Fruit fly (Drosophila melanogaster) whole organism, embryonic: Measurements from ENCODE around the gene Cad99C.

Experiments used
- CG10565 ChIP-seq: fragments of 200-800 bp; sonication (Bioruptor generic); optimal IDR thresholded peaks from 3 replicates; lab custom pipeline; 2016; ENCODE audit warnings: missing biosample characterization, mild to moderate bottlenecking, missing genetic modification characterization
- CG14860 ChIP-seq: fragments of 200-800 bp; sonication (Bioruptor generic); IDR thresholded peaks from 3 replicates; pipeline ENCODE4 v1.3.6; 2022; ENCODE audit warnings: missing biosample characterization, missing genetic modification characterization; ENCODE audit not compliant: partially characterized antibody
- CG1647 ChIP-seq: fragments of 200-800 bp; sonication (Bioruptor generic); optimal IDR thresholded peaks from 3 replicates; lab custom pipeline; 2016; ENCODE audit warnings: missing biosample characterization, missing genetic modification characterization
- CG2129 ChIP-seq: fragments of 200-800 bp; sonication (Bioruptor generic); IDR thresholded peaks from 2 replicates; pipeline ENCODE4 v1.3.6; 2022; ENCODE audit warnings: missing biosample characterization, missing genetic modification characterization; ENCODE audit not compliant: partially characterized antibody
- CG31441 ChIP-seq: fragments of 200-800 bp; sonication (Bioruptor generic); IDR thresholded peaks from 2 replicates; pipeline ENCODE4 v1.3.6; 2022; ENCODE audit warnings: missing biosample characterization, missing genetic modification characterization
- CG32532 ChIP-seq: fragments of 200-800 bp; sonication (Bioruptor generic); IDR thresholded peaks from 2 replicates; pipeline ENCODE4 v1.3.6; 2022; ENCODE audit warnings: missing biosample characterization, missing genetic modification characterization
- CG4617 ChIP-seq: fragments of 200-800 bp; sonication (Bioruptor generic); optimal IDR thresholded peaks from 3 replicates; lab custom pipeline; 2016; ENCODE audit warnings: missing biosample characterization, missing genetic modification characterization, borderline replicate concordance
- CG7372 ChIP-seq: fragments of 200-800 bp; sonication (Bioruptor generic); IDR thresholded peaks from 2 replicates; pipeline ENCODE4 v1.3.6; 2022; ENCODE audit warnings: missing biosample characterization, missing genetic modification characterization
- CG8089 ChIP-seq: fragments of 200-800 bp; sonication (Bioruptor generic); optimal IDR thresholded peaks from 3 replicates; lab custom pipeline; 2016; ENCODE audit warnings: missing biosample characterization, missing genetic modification characterization
- CG9215 ChIP-seq: fragments of 200-800 bp; sonication (Bioruptor generic); IDR thresholded peaks from 2 replicates; pipeline ENCODE4 v1.3.6; 2022; ENCODE audit warnings: missing biosample characterization, missing genetic modification characterization
- CG9609 ChIP-seq: fragments of 200-800 bp; sonication (Bioruptor generic); optimal IDR thresholded peaks from 3 replicates; lab custom pipeline; 2016; ENCODE audit warnings: missing biosample characterization, missing genetic modification characterization
- CG9797 ChIP-seq: fragments of 200-800 bp; sonication (Bioruptor generic); optimal IDR thresholded peaks from 3 replicates; lab custom pipeline; 2018; ENCODE audit warnings: missing biosample characterization, mild to moderate bottlenecking, missing genetic modification characterization
- Camta ChIP-seq: fragments of 200-800 bp; sonication (Bioruptor generic); optimal IDR thresholded peaks from 2 replicates; lab custom pipeline; 2016; ENCODE audit warnings: missing biosample characterization, missing genetic modification characterization
- D19A ChIP-seq: fragments of 200-800 bp; optimal IDR thresholded peaks from 3 replicates; lab custom pipeline; 2019; ENCODE audit warnings: missing biosample characterization, mild to moderate bottlenecking, missing genetic modification characterization, moderate library complexity
- Dad ChIP-seq: fragments of 200-800 bp; sonication (Bioruptor generic); optimal IDR thresholded peaks from 3 replicates; lab custom pipeline; 2016; ENCODE audit warnings: missing biosample characterization, missing genetic modification characterization
- Dbx ChIP-seq: fragments of 200-800 bp; sonication (Bioruptor generic); IDR thresholded peaks from 3 replicates; pipeline ENCODE4 v1.3.6; 2022; ENCODE audit warnings: missing biosample characterization, missing genetic modification characterization
- Ets97D ChIP-seq: fragments of 200-800 bp; sonication (Bioruptor generic); optimal IDR thresholded peaks from 3 replicates; lab custom pipeline; 2016; ENCODE audit warnings: missing biosample characterization, missing genetic modification characterization
- Hmx ChIP-seq: fragments of 200-800 bp; sonication (Bioruptor generic); optimal IDR thresholded peaks from 2 replicates; lab custom pipeline; 2016; ENCODE audit warnings: missing biosample characterization, missing genetic modification characterization
- Hsf ChIP-seq: fragments of 200-800 bp; sonication (Bioruptor generic); optimal IDR thresholded peaks from 3 replicates; lab custom pipeline; 2016; ENCODE audit warnings: missing biosample characterization, missing genetic modification characterization
- Jarid2 ChIP-seq: fragments of 200-800 bp; sonication (Bioruptor generic); optimal IDR thresholded peaks from 3 replicates; lab custom pipeline; 2017; ENCODE audit warnings: mild to moderate bottlenecking, missing biosample characterization, missing genetic modification reagents, missing genetic modification characterization
- Max ChIP-seq: fragments of 200-800 bp; sonication (Bioruptor generic); optimal IDR thresholded peaks from 2 replicates; lab custom pipeline; 2016; ENCODE audit warnings: missing biosample characterization, mild to moderate bottlenecking, missing genetic modification characterization
- Med ChIP-seq: fragments of 200-800 bp; sonication (Bioruptor generic); peaks from one replicate; lab custom pipeline; 2016; ENCODE audit warnings: missing biosample characterization, missing genetic modification characterization, mild to moderate bottlenecking, inconsistent platforms, moderate library complexity
- Mrtf ChIP-seq: fragments of 200-800 bp; sonication (Bioruptor generic); IDR thresholded peaks from 3 replicates; pipeline ENCODE4 v1.3.6; 2022; ENCODE audit warnings: missing biosample characterization, missing genetic modification characterization
- Optix ChIP-seq: fragments of 200-800 bp; sonication (Bioruptor generic); IDR thresholded peaks from 3 replicates; pipeline ENCODE4 v1.3.6; 2022; ENCODE audit warnings: missing biosample characterization, missing genetic modification characterization
- Sin3A ChIP-seq: fragments of >200 bp; optimal IDR thresholded peaks from 2 replicates; lab custom pipeline; 2018
- croc ChIP-seq: fragments of 200-800 bp; sonication (Bioruptor generic); conservative IDR thresholded peaks from 3 replicates; pipeline ENCODE4 v1.3.6; 2022; ENCODE audit warnings: missing biosample characterization, missing genetic modification characterization
- crp ChIP-seq, 2 experiments: fragments of 200-800 bp; sonication (Bioruptor generic); optimal IDR thresholded peaks; 2 replicates in 1 of 2; 3 replicates in 1 of 2; lab custom pipeline; 2017; ENCODE audit warnings: missing biosample characterization in 2 of 2, missing genetic modification characterization in 2 of 2, mild to moderate bottlenecking in 1 of 2, moderate library complexity in 1 of 2
- dmrt11E ChIP-seq: fragments of 200-800 bp; sonication (Bioruptor generic); optimal IDR thresholded peaks from 3 replicates; lab custom pipeline; 2018; ENCODE audit warnings: missing biosample characterization, mild to moderate bottlenecking, missing genetic modification characterization, moderate library complexity
- eve ChIP-seq, 2 experiments: fragments of >200 bp; optimal IDR thresholded peaks; 2 replicates each; lab custom pipeline; 2017; ENCODE audit warnings: missing biosample characterization in 2 of 2, missing genetic modification characterization in 2 of 2
- ftz-f1 ChIP-seq: fragments of 200-800 bp; sonication (Bioruptor generic); optimal IDR thresholded peaks from 2 replicates; lab custom pipeline; 2016; ENCODE audit warnings: missing biosample characterization, missing genetic modification characterization
- fu2 ChIP-seq: fragments of 200-800 bp; sonication (Bioruptor generic); optimal IDR thresholded peaks from 2 replicates; lab custom pipeline; 2016; ENCODE audit warnings: missing biosample characterization, missing genetic modification characterization
- hbn ChIP-seq: fragments of 200-800 bp; sonication (Bioruptor generic); IDR thresholded peaks from 2 replicates; pipeline ENCODE4 v1.3.6; 2022; ENCODE audit warnings: missing biosample characterization, missing genetic modification characterization; ENCODE audit not compliant: partially characterized antibody
- ind ChIP-seq: fragments of 200-800 bp; sonication (Bioruptor generic); optimal IDR thresholded peaks from 3 replicates; lab custom pipeline; 2016; ENCODE audit warnings: missing biosample characterization, missing genetic modification characterization
- jing ChIP-seq: fragments of 200-800 bp; sonication (Bioruptor generic); optimal IDR thresholded peaks from 2 replicates; lab custom pipeline; 2018; ENCODE audit warnings: missing biosample characterization, mild to moderate bottlenecking, missing genetic modification characterization
- jumu ChIP-seq: fragments of 200-800 bp; sonication (Bioruptor generic); optimal IDR thresholded peaks from 3 replicates; lab custom pipeline; 2016; ENCODE audit warnings: missing biosample characterization, missing genetic modification characterization
- ken ChIP-seq: fragments of 200-800 bp; sonication (Bioruptor generic); IDR thresholded peaks from 3 replicates; pipeline ENCODE4 v1.3.6; 2022; ENCODE audit warnings: missing biosample characterization, missing genetic modification characterization
- lmd ChIP-seq: fragments of 200-800 bp; sonication (Bioruptor generic); IDR thresholded peaks from 2 replicates; pipeline ENCODE4 v1.3.6; 2022; ENCODE audit warnings: missing biosample characterization, missing genetic modification characterization
- lov ChIP-seq, 2 experiments: fragments of 200-800 bp in 1 of 2; fragments of >200 bp in 1 of 2; sonication (Bioruptor generic) in 1 of 2; IDR thresholded peaks in 1 of 2; optimal IDR thresholded peaks in 1 of 2; 2 replicates in 1 of 2; 3 replicates in 1 of 2; pipeline versions ENCODE4 v1.3.6 to Lab custom; 2017 to 2022; ENCODE audit warnings: missing biosample characterization in 1 of 2, missing genetic modification characterization in 1 of 2
- pzg ChIP-seq: fragments of 200-800 bp; sonication (Bioruptor generic); optimal IDR thresholded peaks from 3 replicates; lab custom pipeline; 2018; ENCODE audit warnings: missing biosample characterization, mild to moderate bottlenecking, missing genetic modification characterization, moderate library complexity
- ranshi ChIP-seq: fragments of 200-800 bp; sonication (Bioruptor generic); IDR thresholded peaks from 2 replicates; pipeline ENCODE4 v1.3.6; 2022; ENCODE audit warnings: missing biosample characterization, missing genetic modification characterization
- ro ChIP-seq: fragments of 200-800 bp; sonication (Bioruptor generic); IDR thresholded peaks from 2 replicates; pipeline ENCODE4 v1.3.6; 2022; ENCODE audit warnings: missing biosample characterization, missing genetic modification characterization
- schlank ChIP-seq: fragments of 200-800 bp; sonication (Bioruptor generic); optimal IDR thresholded peaks from 2 replicates; lab custom pipeline; 2018; ENCODE audit warnings: missing biosample characterization, mild to moderate bottlenecking, missing genetic modification characterization
- stc ChIP-seq: fragments of 200-800 bp; sonication (Bioruptor generic); IDR thresholded peaks from 2 replicates; pipeline ENCODE4 v1.3.6; 2022; ENCODE audit warnings: missing biosample characterization, missing genetic modification characterization
- wdn ChIP-seq: fragments of 200-800 bp; sonication (Bioruptor generic); IDR thresholded peaks from 2 replicates; pipeline ENCODE4 v1.3.6; 2022; ENCODE audit warnings: missing biosample characterization, missing genetic modification characterization

Gene Cad99C

DNA sequence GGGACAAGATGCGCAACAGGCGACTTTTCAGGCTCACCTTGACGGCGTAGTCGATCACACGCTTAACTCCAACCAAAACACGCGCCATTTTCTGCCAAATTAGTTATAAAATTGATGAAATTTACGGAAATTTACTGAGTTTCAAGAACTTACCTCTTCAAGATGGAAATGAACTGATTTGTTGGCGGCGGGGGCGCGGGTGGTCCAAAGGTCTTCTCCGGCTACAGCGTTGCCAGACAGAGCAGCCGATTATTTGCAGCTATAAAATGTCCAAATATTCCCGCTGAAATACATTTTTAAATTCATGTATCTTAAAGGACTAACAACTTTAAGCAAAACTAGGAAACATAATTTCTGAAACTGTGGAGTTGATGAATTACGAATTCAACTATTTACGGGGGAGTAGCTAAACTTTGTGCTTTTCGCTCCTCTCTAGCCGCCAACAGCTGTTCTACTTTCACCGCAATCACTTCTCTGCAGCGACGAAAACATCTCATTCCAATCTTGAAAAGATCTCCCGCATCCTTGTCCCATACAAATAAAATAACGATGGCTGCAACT is 38.6 kb upstream of the Cad99C start, which contains the start of the genes Etfb and CG7789 (continued):
- TF ChIP-seq CG14860 (GFP tag; lab: Robert Waterston, UW) (peak; percentile 70), Max (GFP tag; lab: Kevin White, UChicago) (peak; percentile 29), D19A (tag; lab: Kevin White, UChicago) (no peak), Hsf (GFP tag; lab: Kevin White, UChicago) (peak; percentile 83), eve (GFP tag; optimal IDR thresholded peaks at IDR 0.05; lab: Kevin White, UChicago) (no peak), stc (GFP tag; lab: Robert Waterston, UW) (peak; percentile 69), hbn (GFP tag; lab: Robert Waterston, UW) (peak; percentile 87), ro (GFP tag; lab: Robert Waterston, UW) (no peak), croc (peak; percentile 65), Sin3A (lab: Kevin White, UChicago) (peak; percentile 69), dmrt11E (tag; lab: Kevin White, UChicago) (peak; percentile 53), Mrtf (GFP tag; lab: Robert Waterston, UW) (peak; percentile 61; the same call in 2 of the 3 replicates), CG32532 (GFP tag; lab: Robert Waterston, UW) (peak; percentile 90), Jarid2 (GFP tag; lab: Kevin White, UChicago) (no peak), CG1647 (GFP tag; lab: Kevin White, UChicago) (peak; percentile 65), lmd (GFP tag; lab: Robert Waterston, UW) (peak; percentile 77), lov (optimal IDR thresholded peaks at IDR 0.05; lab: Kevin White, UChicago) (no peak), lov (GFP tag; IDR thresholded peaks at IDR 0.05; lab: Robert Waterston, UW) (0 out of 3 replicates have a peak, but pooled peaks have one; percentile 16), ken (peak; percentile 78), CG8089 (GFP tag; lab: Kevin White, UChicago) (peak; percentile 55), Dad (GFP tag; lab: Kevin White, UChicago) (peak; percentile 55), Ets97D (GFP tag; lab: Kevin White, UChicago) (peak; percentile 76), schlank (tag; lab: Kevin White, UChicago) (peak; percentile 72), jing (GFP tag; lab: Kevin White, UChicago) (no peak), CG4617 (peak; percentile 91), Med (GFP tag; lab: Kevin White, UChicago) (peak; percentile 97), wdn (GFP tag; lab: Robert Waterston, UW) (peak; percentile 62), ftz-f1 (GFP tag; lab: Kevin White, UChicago) (peak; percentile 76), jumu (GFP tag; lab: Kevin White, UChicago) (peak; percentile 78), ind (GFP tag; lab: Kevin White, UChicago) (peak; percentile 69), CG31441 (GFP tag; lab: Robert Waterston, UW) (no peak), CG7372 (GFP tag; lab: Robert Waterston, UW) (peak; percentile 81), CG2129 (GFP tag; lab: Robert Waterston, UW) (peak; percentile 81), fu2 (GFP tag; lab: Kevin White, UChicago) (peak; percentile 71), CG9609 (peak; percentile 83), Optix (GFP tag; lab: Robert Waterston, UW) (peak; percentile 65), CG10565 (no peak), pzg (GFP tag; lab: Kevin White, UChicago) (peak; percentile 76), Hmx (GFP tag; lab: Kevin White, UChicago) (no peak), CG9215 (GFP tag; lab: Robert Waterston, UW) (peak; percentile 75), crp (GFP tag; optimal IDR thresholded peaks at IDR 0.05; lab: Kevin White, UChicago) (peak; percentile 37 to 94), Camta (GFP tag; lab: Kevin White, UChicago) (peak; percentile 62), CG9797 (GFP tag; lab: Kevin White, UChicago) (peak; percentile 36), Dbx (GFP tag; lab: Robert Waterston, UW) (peak; percentile 80), ranshi (GFP tag; lab: Robert Waterston, UW) (peak; percentile 67)
